Fruit fly (Drosophila melanogaster): Measurements from ENCODE around the gene v.

DNA sequence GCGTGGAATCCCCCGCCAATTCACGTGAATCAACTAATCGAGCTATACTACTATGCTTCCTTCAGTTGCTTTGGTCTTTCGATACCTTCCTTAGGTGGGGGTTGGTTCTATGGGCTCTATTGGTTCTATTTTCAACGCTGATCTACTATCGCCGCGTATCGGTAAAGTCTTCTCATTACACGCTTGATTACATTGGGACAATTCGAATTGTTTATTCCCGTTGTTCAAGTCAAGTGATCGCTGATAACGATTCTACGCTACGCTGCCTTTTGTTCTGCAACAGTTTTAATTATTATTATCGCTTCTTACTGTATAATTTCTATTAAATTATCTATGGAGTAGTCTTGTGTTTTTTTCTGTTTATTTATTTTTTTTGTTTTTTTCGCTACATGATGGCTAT lies 36.1 kb upstream of the v start:
- TF ChIP-seq psq (optimal IDR thresholded peaks at IDR 0.05) (no peak), Myc (optimal IDR thresholded peaks at IDR 0.05) (no peak), ttk (optimal IDR thresholded peaks at IDR 0.05) (no peak), h (optimal IDR thresholded peaks at IDR 0.05) (no peak)

Measured in Kc167 (cell line).